Worm (Caenorhabditis elegans): ENCODE results near the gene F28F8.7.

ce11 chrV:15537923-15538322, 52.5 kb downstream of the F28F8.7 start, which contains the start of gene prde-1:
- no peak for TF ChIP-seq dao-5 (tag; optimal IDR thresholded peaks at IDR 0.05)
- no peak for TF ChIP-seq him-1 (tag; optimal IDR thresholded peaks at IDR 0.05)
